Worm (Caenorhabditis elegans): ENCODE results near the gene sec-6.

The sec-6 gene

ce11 chrII:5416204-5416764 lies 56.9 kb downstream of the sec-6 start, which contains the start of gene EEED8.2:
Gene EEED8.2, plus strand, starts transcription at chrII:5416714.
- TF ChIP-seq him-1 (tag; optimal IDR thresholded peaks at IDR 0.05): no peak
- no peak for TF ChIP-seq W03F9.2 (tag; optimal IDR thresholded peaks at IDR 0.05)
- no peak for TF ChIP-seq dao-5 (tag; optimal IDR thresholded peaks at IDR 0.05)

- TF ChIP-seq dao-5 (tag; optimal IDR thresholded peaks at IDR 0.05) (no peak), him-1 (tag; optimal IDR thresholded peaks at IDR 0.05) (no peak), W03F9.2 (tag; optimal IDR thresholded peaks at IDR 0.05) (no peak)
Measured at ce11 chrII:5417905-5418304, 58.6 kb downstream of the sec-6 start.

ce11 chrII:5418317-5418716 lies 59.0 kb downstream of the sec-6 start:
- TF ChIP-seq W03F9.2 (tag; optimal IDR thresholded peaks at IDR 0.05) (no peak), dao-5 (tag; optimal IDR thresholded peaks at IDR 0.05) (no peak), him-1 (tag; optimal IDR thresholded peaks at IDR 0.05) (no peak)

- TF ChIP-seq dao-5 (tag; optimal IDR thresholded peaks at IDR 0.05) (no peak), W03F9.2 (tag; optimal IDR thresholded peaks at IDR 0.05) (no peak), him-1 (tag; optimal IDR thresholded peaks at IDR 0.05) (no peak)
Measured at ce11 chrII:5418929-5419328, 59.6 kb downstream of the sec-6 start, which contains the start of gene EEED8.15. Gene EEED8.15, plus strand, starts transcription at chrII:5419229.

ce11 chrII:5420947-5421614 lies 61.7 kb downstream of the sec-6 start, which contains the start of gene tofu-6:
Gene tofu-6, plus strand, starts transcription at chrII:5421248.
- no peak for TF ChIP-seq dao-5 (tag; optimal IDR thresholded peaks at IDR 0.05)
- TF ChIP-seq W03F9.2 (tag; optimal IDR thresholded peaks at IDR 0.05): no peak
- TF ChIP-seq him-1 (tag; optimal IDR thresholded peaks at IDR 0.05): no peak
